Worm (Caenorhabditis elegans) whole organism, L4 larva: ENCODE data around the gene vps-41.
A peak's percentile ranks its signal among the peaks of the same experiment; 100 is the strongest.

Experiments
- F37D6.2 ChIP-seq: sonication (generic microtip); optimal IDR thresholded peaks from 2 replicates; lab custom pipeline; 2016; ENCODE audit warnings: mild to moderate bottlenecking, missing genetic modification characterization, missing compliant biosample characterization
- R02D3.7 ChIP-seq: fragments of 150-350 bp; sonication (generic microtip); optimal IDR thresholded peaks from 3 replicates; lab custom pipeline; 2014; ENCODE audit warnings: missing biosample characterization, missing genetic modification characterization
- T20F7.1 ChIP-seq: fragments of 200-800 bp; sonication (Bioruptor generic); optimal IDR thresholded peaks from 2 replicates; lab custom pipeline; 2018; ENCODE audit warnings: mild to moderate bottlenecking, missing genetic modification characterization, missing compliant biosample characterization
- T26A8.4 ChIP-seq: fragments of 200-800 bp; sonication (Bioruptor generic); IDR thresholded peaks from 2 replicates; pipeline ENCODE4 v1.3.6; 2022; ENCODE audit warnings: missing genetic modification characterization, missing compliant biosample characterization
- Y105C5A.15 ChIP-seq: fragments of 200-800 bp; sonication (Bioruptor generic); IDR thresholded peaks from 2 replicates; pipeline ENCODE4 v1.3.6; 2022; ENCODE audit warnings: missing genetic modification characterization, missing compliant biosample characterization
- Y48G9A.11 ChIP-seq: fragments of 200-800 bp; sonication (Bioruptor generic); IDR thresholded peaks from 2 replicates; pipeline ENCODE4 v1.3.6; 2022; ENCODE audit warnings: missing genetic modification reagents, missing genetic modification characterization, missing compliant biosample characterization
- Y5F2A.4 ChIP-seq: fragments of 200-800 bp; sonication (Bioruptor generic); optimal IDR thresholded peaks from 2 replicates; lab custom pipeline; 2018; ENCODE audit warnings: mild to moderate bottlenecking, missing genetic modification characterization, missing compliant biosample characterization
- ZK546.5 ChIP-seq, 2 experiments: sonication (generic microtip); optimal IDR thresholded peaks; 2 replicates each; lab custom pipeline; 2017; ENCODE audit warnings: missing biosample characterization in 2 of 2, missing genetic modification characterization in 2 of 2
- ama-1 ChIP-seq: fragments of 150-350 bp; optimal IDR thresholded peaks from 2 replicates; lab custom pipeline; 2014; ENCODE audit warnings: inconsistent platforms, mixed read lengths
- arid-1 ChIP-seq: fragments of 200-800 bp; sonication (Bioruptor generic); conservative IDR thresholded peaks from 2 replicates; pipeline ENCODE4 v1.3.6; 2022; ENCODE audit warnings: missing genetic modification reagents, missing genetic modification characterization, missing compliant biosample characterization
- ceh-20 ChIP-seq: fragments of 200-800 bp; sonication (Bioruptor generic); IDR thresholded peaks from 2 replicates; pipeline ENCODE4 v1.3.6; 2022; ENCODE audit warnings: missing genetic modification reagents, missing genetic modification characterization, missing compliant biosample characterization
- ceh-28 ChIP-seq: fragments of 150-350 bp; optimal IDR thresholded peaks from 2 replicates; lab custom pipeline; 2014; ENCODE audit warnings: missing biosample characterization, missing genetic modification reagents, missing genetic modification characterization
- ceh-44 ChIP-seq: fragments of 200-800 bp; sonication (Bioruptor generic); IDR thresholded peaks from 2 replicates; pipeline ENCODE4 v1.3.6; 2022; ENCODE audit warnings: missing genetic modification reagents, missing genetic modification characterization, missing compliant biosample characterization
- ceh-62 ChIP-seq: sonication (generic microtip); optimal IDR thresholded peaks from 2 replicates; lab custom pipeline; 2017; ENCODE audit warnings: missing biosample characterization, missing genetic modification characterization
- ces-1 ChIP-seq: fragments of 150-350 bp; sonication (generic microtip); optimal IDR thresholded peaks from 4 replicates; lab custom pipeline; 2014; ENCODE audit warnings: missing biosample characterization, missing genetic modification reagents, missing genetic modification characterization
- ctbp-1 ChIP-seq: fragments of 200-800 bp; sonication (Bioruptor generic); IDR thresholded peaks from 2 replicates; pipeline ENCODE4 v1.3.6; 2022; ENCODE audit warnings: missing genetic modification reagents, missing genetic modification characterization, missing compliant biosample characterization
- daf-16 ChIP-seq, 3 experiments: sonication (generic microtip); optimal IDR thresholded peaks; 2 replicates each; lab custom pipeline; 2016 to 2017; ENCODE audit warnings: missing genetic modification characterization in 3 of 3, missing genetic modification reagents in 3 of 3, mild to moderate bottlenecking in 2 of 3, missing compliant biosample characterization in 2 of 3, missing biosample characterization in 1 of 3, moderate library complexity in 1 of 3
- dmd-6 ChIP-seq: fragments of 200-800 bp; sonication (Bioruptor generic); IDR thresholded peaks from 2 replicates; pipeline ENCODE4 v1.3.6; 2022; ENCODE audit warnings: missing genetic modification reagents, missing genetic modification characterization, missing compliant biosample characterization
- dmd-8 ChIP-seq: fragments of 200-800 bp; sonication (Bioruptor generic); IDR thresholded peaks from 2 replicates; pipeline ENCODE4 v1.3.6; 2022; ENCODE audit warnings: missing genetic modification characterization, missing compliant biosample characterization
- dmd-9 ChIP-seq: fragments of 200-800 bp; sonication (Bioruptor generic); IDR thresholded peaks from 2 replicates; pipeline ENCODE4 v1.3.6; 2022; ENCODE audit warnings: missing genetic modification reagents, missing genetic modification characterization, missing compliant biosample characterization
- fkh-10 ChIP-seq: fragments of 150-350 bp; optimal IDR thresholded peaks from 2 replicates; lab custom pipeline; 2014; ENCODE audit warnings: missing biosample characterization, missing genetic modification reagents, missing genetic modification characterization
- gei-8 ChIP-seq: fragments of 200-800 bp; sonication (Bioruptor generic); optimal IDR thresholded peaks from 2 replicates; lab custom pipeline; 2018; ENCODE audit warnings: mild to moderate bottlenecking, missing genetic modification characterization, missing compliant biosample characterization
- hlh-30 ChIP-seq: sonication (generic microtip); optimal IDR thresholded peaks from 2 replicates; lab custom pipeline; 2017; ENCODE audit warnings: antibody characterized with exemption, mild to moderate bottlenecking, missing genetic modification characterization, missing compliant biosample characterization; ENCODE audit not compliant: insufficient read depth
- lim-7 ChIP-seq: fragments of 200-800 bp; sonication (Bioruptor generic); IDR thresholded peaks from 2 replicates; pipeline ENCODE4 v1.3.6; 2022; ENCODE audit warnings: missing genetic modification characterization, missing compliant biosample characterization
- lin-1 ChIP-seq: fragments of 200-800 bp; sonication (Bioruptor generic); IDR thresholded peaks from 2 replicates; pipeline ENCODE4 v1.3.6; 2022; ENCODE audit warnings: missing genetic modification reagents, missing genetic modification characterization, missing compliant biosample characterization
- lin-15B ChIP-seq: fragments of 150-350 bp; sonication (generic microtip); optimal IDR thresholded peaks from 3 replicates; lab custom pipeline; 2014; ENCODE audit warnings: missing biosample characterization, missing genetic modification characterization
- lir-3 ChIP-seq: sonication (generic microtip); optimal IDR thresholded peaks from 2 replicates; lab custom pipeline; 2016; ENCODE audit warnings: mild to moderate bottlenecking, missing genetic modification characterization, missing compliant biosample characterization
- lsy-2 ChIP-seq, 2 experiments: fragments of 150-350 bp in 1 of 2; sonication (generic microtip) in 1 of 2; optimal IDR thresholded peaks; 2 replicates each; lab custom pipeline; 2014 to 2017; ENCODE audit warnings: missing biosample characterization in 2 of 2, missing genetic modification characterization in 2 of 2
- madf-9 ChIP-seq: fragments of 200-800 bp; sonication (Bioruptor generic); conservative IDR thresholded peaks from 2 replicates; pipeline ENCODE4 v1.3.6; 2022; ENCODE audit warnings: missing genetic modification reagents, missing genetic modification characterization, missing compliant biosample characterization
- mdl-1 ChIP-seq, 2 experiments: fragments of 150-350 bp in 1 of 2; sonication (generic microtip) in 1 of 2; optimal IDR thresholded peaks; 2 replicates each; lab custom pipeline; 2014 to 2017; ENCODE audit warnings: missing biosample characterization in 2 of 2, missing genetic modification characterization in 2 of 2
- mes-2 ChIP-seq: sonication (generic microtip); optimal IDR thresholded peaks from 2 replicates; lab custom pipeline; 2016; ENCODE audit warnings: missing genotype, mild to moderate bottlenecking, missing genetic modification characterization, missing compliant biosample characterization; ENCODE audit not compliant: poor library complexity, severe bottlenecking
- mxl-2 ChIP-seq: fragments of 200-800 bp; sonication (Bioruptor generic); conservative IDR thresholded peaks from 2 replicates; pipeline ENCODE4 v1.3.6; 2022; ENCODE audit warnings: missing genetic modification reagents, missing genetic modification characterization, missing compliant biosample characterization
- nhr-102 ChIP-seq: sonication (generic microtip); optimal IDR thresholded peaks from 2 replicates; lab custom pipeline; 2016; ENCODE audit warnings: mild to moderate bottlenecking, missing genetic modification characterization, moderate library complexity, missing compliant biosample characterization
- nhr-11 ChIP-seq: fragments of 150-350 bp; optimal IDR thresholded peaks from 2 replicates; lab custom pipeline; 2014; ENCODE audit warnings: missing biosample characterization, missing genetic modification characterization
- nhr-111 ChIP-seq: fragments of 200-800 bp; sonication (Bioruptor generic); optimal IDR thresholded peaks from 2 replicates; lab custom pipeline; 2018; ENCODE audit warnings: mild to moderate bottlenecking, missing genetic modification characterization, missing compliant biosample characterization
- nhr-237 ChIP-seq: sonication (generic microtip); optimal IDR thresholded peaks from 2 replicates; lab custom pipeline; 2017; ENCODE audit warnings: missing biosample characterization, missing genetic modification characterization
- nhr-48 ChIP-seq: sonication (generic microtip); optimal IDR thresholded peaks from 2 replicates; lab custom pipeline; 2016; ENCODE audit warnings: mild to moderate bottlenecking, missing genetic modification characterization, missing compliant biosample characterization
- nhr-6 ChIP-seq: fragments of 150-350 bp; optimal IDR thresholded peaks from 2 replicates; lab custom pipeline; 2014; ENCODE audit warnings: missing biosample characterization, missing genetic modification characterization
- nhr-76 ChIP-seq: fragments of 150-350 bp; optimal IDR thresholded peaks from 2 replicates; lab custom pipeline; 2014; ENCODE audit warnings: missing biosample characterization, missing genetic modification characterization
- php-3 ChIP-seq: fragments of 200-800 bp; sonication (Bioruptor generic); IDR thresholded peaks from 2 replicates; pipeline ENCODE4 v1.3.6; 2022; ENCODE audit warnings: missing genetic modification reagents, missing genetic modification characterization, missing compliant biosample characterization
- pqm-1 ChIP-seq: sonication (generic microtip); optimal IDR thresholded peaks from 2 replicates; lab custom pipeline; 2017; ENCODE audit warnings: missing biosample characterization, missing genetic modification characterization
- saeg-2 ChIP-seq: fragments of 200-800 bp; sonication (Bioruptor generic); IDR thresholded peaks from 2 replicates; pipeline ENCODE4 v1.3.6; 2022; ENCODE audit warnings: missing genetic modification reagents, missing genetic modification characterization, missing compliant biosample characterization
- tag-97 ChIP-seq: fragments of 200-800 bp; sonication (Bioruptor generic); IDR thresholded peaks from 2 replicates; pipeline ENCODE4 v1.3.6; 2022; ENCODE audit warnings: missing genetic modification characterization, missing compliant biosample characterization
- unc-62 ChIP-seq, 3 experiments: fragments of 150-350 bp in 1 of 3; sonication (generic microtip); optimal IDR thresholded peaks in 2 of 3; peaks in 1 of 3; 1 replicate in 1 of 3; 2 replicates in 2 of 3; lab custom pipeline; 2014 to 2017; ENCODE audit warnings: missing biosample characterization in 3 of 3, missing genetic modification characterization in 3 of 3, missing genetic modification reagents in 3 of 3, missing genotype in 1 of 3
- ztf-11 ChIP-seq: fragments of 150-350 bp; optimal IDR thresholded peaks from 2 replicates; lab custom pipeline; 2014; ENCODE audit warnings: missing biosample characterization, missing genetic modification characterization

The vps-41 gene

DNA sequence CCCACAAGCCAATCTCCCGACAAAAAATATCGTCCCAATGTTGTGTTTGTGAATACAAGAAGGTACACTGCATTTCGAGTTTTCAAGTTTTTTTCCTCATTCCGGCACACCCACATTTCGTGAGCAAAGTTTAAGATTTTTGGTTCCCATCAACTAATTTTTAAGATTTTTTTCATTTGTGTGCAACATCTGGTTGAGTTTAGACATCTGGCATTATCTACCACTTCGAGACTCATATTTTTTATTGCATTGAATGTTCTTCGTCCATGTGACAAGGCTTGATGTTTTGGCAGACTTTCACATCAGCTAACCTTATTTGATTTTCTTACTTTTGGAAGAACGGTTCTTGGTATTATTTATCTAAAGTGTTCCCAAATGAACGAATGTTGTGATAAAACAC lies 23.2 kb upstream of the vps-41 start:
- no peak for TF ChIP-seq T20F7.1 (GFP tag; lab: Kevin White, UChicago)
- no peak for TF ChIP-seq Y5F2A.4 (GFP tag; lab: Kevin White, UChicago)
- no peak for TF ChIP-seq mxl-2 (GFP tag; lab: Robert Waterston, UW)
- TF ChIP-seq hlh-30: no peak
- TF ChIP-seq nhr-76 (tag; lab: Kevin White, UChicago): no peak
- TF ChIP-seq F37D6.2 (tag; lab: Kevin White, UChicago): no peak
- TF ChIP-seq lir-3 (tag; lab: Kevin White, UChicago): no peak
- no peak for TF ChIP-seq arid-1
- TF ChIP-seq T26A8.4: no peak
- TF ChIP-seq gei-8 (GFP tag; lab: Kevin White, UChicago): no peak
- TF ChIP-seq tag-97: no peak
- TF ChIP-seq fkh-10 (GFP tag; lab: Kevin White, UChicago): no peak
- TF ChIP-seq nhr-11 (tag; lab: Kevin White, UChicago): no peak
- TF ChIP-seq ceh-28: no peak

DNA sequence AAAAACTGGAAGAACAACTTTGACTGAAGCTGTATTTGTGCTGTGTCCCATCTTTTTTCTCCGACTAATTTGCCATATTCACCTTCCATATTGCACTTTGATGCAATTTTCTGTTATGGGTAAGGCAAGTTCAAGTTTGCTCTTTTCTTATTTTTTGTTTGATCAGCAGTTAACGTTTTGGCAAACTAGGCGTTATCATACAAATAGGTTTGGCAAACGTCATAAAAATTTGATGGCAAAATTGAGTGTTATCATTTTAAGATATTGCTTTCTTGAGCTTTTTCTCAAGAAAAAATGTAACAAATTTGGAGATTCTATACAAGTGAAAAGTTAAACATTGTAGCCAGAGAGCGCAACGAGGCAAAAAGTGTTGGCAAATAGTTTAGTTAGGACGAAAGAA lies 21.6 kb upstream of the vps-41 start:
- no peak for TF ChIP-seq saeg-2 (GFP tag; lab: Robert Waterston, UW)
- no peak for TF ChIP-seq ceh-44 (GFP tag; lab: Robert Waterston, UW)
- TF ChIP-seq nhr-76 (tag; lab: Kevin White, UChicago): no peak
- TF ChIP-seq lin-15B (tag; lab: Kevin White, UChicago): no peak
- no peak for TF ChIP-seq mdl-1 (tag; optimal IDR thresholded peaks at IDR 0.05; lab: Kevin White, UChicago)
- TF ChIP-seq ama-1: no peak
- no peak for TF ChIP-seq Y105C5A.15
- no peak for TF ChIP-seq lsy-2 (tag; optimal IDR thresholded peaks at IDR 0.05; lab: Kevin White, UChicago)
- peak; percentile 80 for TF ChIP-seq pqm-1 (tag; lab: Kevin White, UChicago)
- no peak for TF ChIP-seq lin-1
- TF ChIP-seq nhr-111 (GFP tag; lab: Kevin White, UChicago): no peak
- TF ChIP-seq daf-16 (GFP tag; optimal IDR thresholded peaks at IDR 0.05; lab: Kevin White, UChicago): no peak
- peak; percentile 53 for TF ChIP-seq daf-16 (tag; optimal IDR thresholded peaks at IDR 0.05; lab: Kevin White, UChicago)
- TF ChIP-seq php-3 (GFP tag; lab: Robert Waterston, UW): peak; percentile 85
- peak; percentile 20; the same call in 1 of the 2 replicates for TF ChIP-seq dmd-6
- TF ChIP-seq ZK546.5 (tag; optimal IDR thresholded peaks at IDR 0.05; lab: Kevin White, UChicago): no peak
- no peak for TF ChIP-seq F37D6.2 (tag; lab: Kevin White, UChicago)
- no peak for TF ChIP-seq ceh-20 (GFP tag; lab: Robert Waterston, UW)
- no peak for TF ChIP-seq ctbp-1

DNA sequence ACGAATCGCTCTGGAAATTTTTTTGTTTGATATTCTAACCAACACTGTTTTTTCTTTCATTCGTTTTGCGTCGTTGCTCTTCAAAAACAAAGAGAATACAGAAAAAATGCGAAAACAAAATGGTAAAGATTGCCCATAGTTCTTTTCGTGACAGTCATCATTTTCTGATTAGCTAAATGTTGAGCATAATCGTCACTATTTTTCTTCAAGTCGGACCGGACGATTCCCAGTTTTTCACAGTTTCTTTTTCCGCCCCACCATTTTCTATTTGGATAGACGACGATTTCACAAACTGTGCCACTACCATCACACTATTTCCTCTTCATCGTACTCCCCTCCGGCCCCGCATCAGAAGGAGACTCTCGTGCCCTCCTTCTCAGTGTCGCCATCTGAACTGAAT lies 20.0 kb upstream of the vps-41 start:
- TF ChIP-seq dmd-9 (GFP tag; lab: Robert Waterston, UW) (no peak), nhr-102 (tag; lab: Kevin White, UChicago) (no peak), mdl-1 (tag; optimal IDR thresholded peaks at IDR 0.05; lab: Kevin White, UChicago) (no peak), gei-8 (GFP tag; lab: Kevin White, UChicago) (no peak), nhr-237 (tag; lab: Kevin White, UChicago) (no peak), T26A8.4 (no peak), unc-62 (GFP tag; optimal IDR thresholded peaks at IDR 0.05 in 1 of 2; lab: Kevin White, UChicago) (peak in 1 of 2 experiments; percentile 92), unc-62 (tag; optimal IDR thresholded peaks at IDR 0.05; lab: Kevin White, UChicago) (no peak)

DNA sequence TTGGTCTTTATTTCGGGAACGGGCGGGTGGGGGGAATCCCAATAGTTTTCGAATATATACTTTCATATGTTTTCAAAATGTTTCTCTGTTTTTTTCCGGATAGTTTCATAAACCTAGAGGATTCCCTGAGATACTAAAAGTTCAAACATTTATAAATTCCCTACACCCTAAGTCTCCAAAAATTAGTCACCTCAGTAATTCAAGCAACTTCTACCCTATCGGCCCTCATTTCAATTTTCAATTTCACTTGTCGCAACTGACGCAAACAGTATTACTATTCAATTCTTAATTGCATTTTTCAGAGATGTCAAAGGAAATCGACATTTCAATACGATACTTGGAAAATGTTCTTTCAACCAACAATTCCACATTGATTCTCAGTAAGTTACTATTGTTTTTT lies 19.6 kb upstream of the vps-41 start, which contains the start of gene Y34B4A.4:
Gene Y34B4A.4, plus strand, starts transcription at position 301 of the 400 bp plus-strand sequence.
- no peak for TF ChIP-seq ceh-62 (tag; lab: Kevin White, UChicago)
- no peak for TF ChIP-seq dmd-8 (GFP tag; lab: Robert Waterston, UW)
- TF ChIP-seq R02D3.7 (tag; lab: Kevin White, UChicago): no peak
- TF ChIP-seq madf-9 (GFP tag; lab: Robert Waterston, UW): no peak
- TF ChIP-seq hlh-30: no peak
- no peak for TF ChIP-seq unc-62 (GFP tag; optimal IDR thresholded peaks at IDR 0.05 in 1 of 2; lab: Kevin White, UChicago)
- TF ChIP-seq unc-62 (tag; optimal IDR thresholded peaks at IDR 0.05; lab: Kevin White, UChicago): no peak
- no peak for TF ChIP-seq ztf-11 (tag; lab: Kevin White, UChicago)
- no peak for TF ChIP-seq lim-7
- TF ChIP-seq nhr-6 (tag; lab: Kevin White, UChicago): no peak
- no peak for TF ChIP-seq nhr-48 (tag; lab: Kevin White, UChicago)
- no peak for TF ChIP-seq lin-15B (tag; lab: Kevin White, UChicago)
- TF ChIP-seq gei-8 (GFP tag; lab: Kevin White, UChicago): no peak
- TF ChIP-seq saeg-2 (GFP tag; lab: Robert Waterston, UW): no peak
- no peak for TF ChIP-seq lir-3 (tag; lab: Kevin White, UChicago)
- no peak for TF ChIP-seq F37D6.2 (tag; lab: Kevin White, UChicago)
- TF ChIP-seq ces-1 (GFP tag; lab: Kevin White, UChicago): no peak
- TF ChIP-seq T26A8.4: no peak
- TF ChIP-seq php-3 (GFP tag; lab: Robert Waterston, UW): no peak
- no peak for TF ChIP-seq Y48G9A.11
- TF ChIP-seq mes-2 (tag; lab: Kevin White, UChicago): no peak
- TF ChIP-seq, all 104 proteins: peak for 0
